Worm (Caenorhabditis elegans) whole organism, late embryonic: ENCODE data around the gene rpb-11.

Experiments used
- C08G9.2 ChIP-seq: sonication (generic microtip); optimal IDR thresholded peaks from 2 replicates; lab custom pipeline; 2016; ENCODE audit warnings: mild to moderate bottlenecking, missing genetic modification characterization, moderate library complexity, missing compliant biosample characterization
- F13H6.1 ChIP-seq: sonication (generic microtip); optimal IDR thresholded peaks from 2 replicates; lab custom pipeline; 2016; ENCODE audit warnings: missing genetic modification characterization, missing compliant biosample characterization
- K09A11.1 ChIP-seq: sonication (generic microtip); optimal IDR thresholded peaks from 2 replicates; lab custom pipeline; 2017; ENCODE audit warnings: antibody characterized with exemption, mild to moderate bottlenecking, missing genetic modification characterization, missing compliant biosample characterization; ENCODE audit not compliant: insufficient read depth
- T23F11.4 ChIP-seq: fragments of 200-800 bp; sonication (Bioruptor generic); optimal IDR thresholded peaks from 2 replicates; lab custom pipeline; 2018; ENCODE audit warnings: mild to moderate bottlenecking, missing genetic modification characterization, missing compliant biosample characterization
- Y22D7AL.16 ChIP-seq: sonication (generic microtip); optimal IDR thresholded peaks from 2 replicates; lab custom pipeline; 2016; ENCODE audit warnings: missing genetic modification characterization, missing compliant biosample characterization
- ahr-1 ChIP-seq: sonication (generic microtip); optimal IDR thresholded peaks from 2 replicates; lab custom pipeline; 2016; ENCODE audit warnings: missing genetic modification characterization, missing compliant biosample characterization
- ama-1 ChIP-seq: fragments of 150-350 bp; optimal IDR thresholded peaks from 2 replicates; lab custom pipeline; 2014
- ceh-14 ChIP-seq: sonication (generic microtip); optimal IDR thresholded peaks from 2 replicates; lab custom pipeline; 2016; ENCODE audit warnings: missing genotype, missing genetic modification characterization, missing compliant biosample characterization
- ceh-18 ChIP-seq: sonication (generic microtip); optimal IDR thresholded peaks from 2 replicates; lab custom pipeline; 2016; ENCODE audit warnings: missing genetic modification characterization, missing compliant biosample characterization
- ceh-22 ChIP-seq: sonication (generic microtip); optimal IDR thresholded peaks from 2 replicates; lab custom pipeline; 2017; ENCODE audit warnings: missing biosample characterization, missing genetic modification characterization
- ceh-30 ChIP-seq: fragments of 150-350 bp; optimal IDR thresholded peaks from 2 replicates; lab custom pipeline; 2014; ENCODE audit warnings: missing biosample characterization, missing genetic modification characterization
- ceh-31 ChIP-seq: sonication (generic microtip); optimal IDR thresholded peaks from 2 replicates; lab custom pipeline; 2016; ENCODE audit warnings: missing genetic modification characterization, missing compliant biosample characterization
- ceh-48 ChIP-seq: sonication (generic microtip); optimal IDR thresholded peaks from 2 replicates; lab custom pipeline; 2016; ENCODE audit warnings: missing genetic modification characterization, inconsistent platforms, missing compliant biosample characterization
- ceh-6 ChIP-seq: fragments of 200-800 bp; sonication (Bioruptor generic); optimal IDR thresholded peaks from 2 replicates; lab custom pipeline; 2018; ENCODE audit warnings: mild to moderate bottlenecking, missing genetic modification characterization, missing compliant biosample characterization
- ceh-9 ChIP-seq: sonication (generic microtip); optimal IDR thresholded peaks from 2 replicates; lab custom pipeline; 2016; ENCODE audit warnings: mild to moderate bottlenecking, missing genetic modification characterization, inconsistent platforms, missing compliant biosample characterization
- che-1 ChIP-seq: sonication (generic microtip); optimal IDR thresholded peaks from 2 replicates; lab custom pipeline; 2016; ENCODE audit warnings: mild to moderate bottlenecking, missing genetic modification characterization, missing compliant biosample characterization
- elt-2 ChIP-seq: sonication (generic microtip); optimal IDR thresholded peaks from 2 replicates; lab custom pipeline; 2016; ENCODE audit warnings: missing genetic modification reagents, missing genetic modification characterization, missing compliant biosample characterization
- elt-4 ChIP-seq: sonication (generic microtip); optimal IDR thresholded peaks from 2 replicates; lab custom pipeline; 2016; ENCODE audit warnings: missing genetic modification characterization, missing compliant biosample characterization
- ets-4 ChIP-seq: sonication (generic microtip); optimal IDR thresholded peaks from 2 replicates; lab custom pipeline; 2016; ENCODE audit warnings: missing genetic modification characterization, missing compliant biosample characterization
- eyg-1 ChIP-seq: sonication (generic microtip); optimal IDR thresholded peaks from 2 replicates; lab custom pipeline; 2016; ENCODE audit warnings: missing genotype, missing genetic modification characterization, missing compliant biosample characterization
- fax-1 ChIP-seq: sonication (generic microtip); optimal IDR thresholded peaks from 2 replicates; lab custom pipeline; 2016; ENCODE audit warnings: missing genotype, missing genetic modification characterization, missing compliant biosample characterization
- fkh-6 ChIP-seq: sonication (generic microtip); optimal IDR thresholded peaks from 2 replicates; lab custom pipeline; 2016; ENCODE audit warnings: missing genetic modification characterization, missing compliant biosample characterization
- hlh-13 ChIP-seq: fragments of 200-800 bp; sonication (Bioruptor generic); optimal IDR thresholded peaks from 2 replicates; lab custom pipeline; 2018; ENCODE audit warnings: mild to moderate bottlenecking, missing genetic modification characterization, missing compliant biosample characterization
- hlh-15 ChIP-seq: sonication (generic microtip); optimal IDR thresholded peaks from 2 replicates; lab custom pipeline; 2016; ENCODE audit warnings: missing genetic modification characterization, missing compliant biosample characterization
- hlh-6 ChIP-seq: sonication (generic microtip); optimal IDR thresholded peaks from 2 replicates; lab custom pipeline; 2016; ENCODE audit warnings: missing genotype, missing genetic modification characterization, missing compliant biosample characterization
- lim-6 ChIP-seq: sonication (generic microtip); optimal IDR thresholded peaks from 2 replicates; lab custom pipeline; 2016; ENCODE audit warnings: missing genetic modification characterization, missing compliant biosample characterization
- nfya-1 ChIP-seq: sonication (generic microtip); optimal IDR thresholded peaks from 2 replicates; lab custom pipeline; 2017; ENCODE audit warnings: missing genetic modification characterization, mild to moderate bottlenecking, missing compliant biosample characterization, antibody characterized with exemption, moderate library complexity
- nhr-232 ChIP-seq: sonication (generic microtip); optimal IDR thresholded peaks from 2 replicates; lab custom pipeline; 2016; ENCODE audit warnings: missing genetic modification characterization, missing compliant biosample characterization
- pag-3 ChIP-seq: sonication (generic microtip); optimal IDR thresholded peaks from 2 replicates; lab custom pipeline; 2016; ENCODE audit warnings: missing compliant biosample characterization, missing genetic modification characterization, borderline replicate concordance
- pat-9 ChIP-seq: fragments of 200-800 bp; sonication (Bioruptor generic); optimal IDR thresholded peaks from 2 replicates; lab custom pipeline; 2018; ENCODE audit warnings: mild to moderate bottlenecking, missing genetic modification characterization, moderate library complexity, missing compliant biosample characterization
- pax-1 ChIP-seq: fragments of 150-350 bp; optimal IDR thresholded peaks from 2 replicates; lab custom pipeline; 2014; ENCODE audit warnings: missing biosample characterization, missing genetic modification characterization
- pqm-1 ChIP-seq: sonication (generic microtip); optimal IDR thresholded peaks from 2 replicates; lab custom pipeline; 2016; ENCODE audit warnings: missing genetic modification characterization, missing compliant biosample characterization
- pros-1 ChIP-seq: fragments of 150-350 bp; optimal IDR thresholded peaks from 2 replicates; lab custom pipeline; 2014; ENCODE audit warnings: missing biosample characterization, missing genetic modification reagents, missing genetic modification characterization
- ref-2 ChIP-seq: sonication (generic microtip); optimal IDR thresholded peaks from 2 replicates; lab custom pipeline; 2016; ENCODE audit warnings: missing genetic modification characterization, missing compliant biosample characterization
- rnt-1 ChIP-seq: sonication (generic microtip); optimal IDR thresholded peaks from 2 replicates; lab custom pipeline; 2016; ENCODE audit warnings: missing genetic modification characterization, missing compliant biosample characterization
- sdc-2 ChIP-seq: sonication (generic microtip); optimal IDR thresholded peaks from 2 replicates; lab custom pipeline; 2016; ENCODE audit warnings: missing genotype, missing genetic modification characterization, missing compliant biosample characterization
- sox-2 ChIP-seq: fragments of 200-800 bp; sonication (Bioruptor generic); IDR thresholded peaks from 2 replicates; pipeline ENCODE4 v1.3.6; 2022; ENCODE audit warnings: missing genetic modification reagents, missing genetic modification characterization, missing compliant biosample characterization
- sox-4 ChIP-seq: sonication (generic microtip); optimal IDR thresholded peaks from 2 replicates; lab custom pipeline; 2017; ENCODE audit warnings: mild to moderate bottlenecking, missing genetic modification characterization, inconsistent platforms, missing compliant biosample characterization
- tbx-2 ChIP-seq: sonication (generic microtip); optimal IDR thresholded peaks from 2 replicates; lab custom pipeline; 2016; ENCODE audit warnings: missing genetic modification characterization, missing compliant biosample characterization
- tbx-7 ChIP-seq: sonication (generic microtip); optimal IDR thresholded peaks from 2 replicates; lab custom pipeline; 2016; ENCODE audit warnings: missing genotype, missing genetic modification characterization, missing compliant biosample characterization
- unc-42 ChIP-seq: sonication (generic microtip); optimal IDR thresholded peaks from 2 replicates; lab custom pipeline; 2016; ENCODE audit warnings: missing genotype, missing genetic modification characterization, missing compliant biosample characterization
- unc-86 ChIP-seq: sonication (generic microtip); optimal IDR thresholded peaks from 2 replicates; lab custom pipeline; 2016; ENCODE audit warnings: missing genetic modification characterization, missing compliant biosample characterization
- zip-5 ChIP-seq: sonication (generic microtip); optimal IDR thresholded peaks from 2 replicates; lab custom pipeline; 2016; ENCODE audit warnings: missing genetic modification characterization, missing compliant biosample characterization
- ztf-16 ChIP-seq: sonication (generic microtip); optimal IDR thresholded peaks from 2 replicates; lab custom pipeline; 2017; ENCODE audit warnings: missing genetic modification characterization, missing compliant biosample characterization

rpb-11 gene

DNA sequence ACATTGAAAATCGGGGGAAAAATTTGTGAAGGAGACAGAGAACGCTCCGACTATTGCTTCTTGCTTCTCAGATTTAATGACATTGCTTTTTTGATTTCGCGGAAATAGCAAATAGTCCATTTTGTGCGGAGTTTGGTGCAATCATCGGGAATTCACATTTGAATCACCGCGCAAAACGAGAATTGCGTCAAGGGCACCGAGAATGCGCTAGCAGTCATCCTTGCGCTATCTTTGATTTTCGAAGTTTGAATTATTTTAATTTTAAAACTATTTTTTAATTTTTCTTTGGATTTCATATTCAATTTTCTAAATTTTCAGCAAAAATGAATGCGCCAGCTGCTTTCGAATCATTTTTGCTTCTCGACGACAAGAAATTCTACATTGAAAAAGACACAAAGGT lies at the start of gene rpb-11 (continued):
- peak; percentile 24 for TF ChIP-seq hlh-15
- no peak for TF ChIP-seq pqm-1 (tag; lab: Kevin White, UChicago)
- TF ChIP-seq elt-2, result peak; percentile 83
- TF ChIP-seq K09A11.1 (tag; lab: Kevin White, UChicago), result peak; percentile 29
- peak; percentile 12 for TF ChIP-seq sdc-2 (tag; lab: Kevin White, UChicago)
- peak; percentile 26 for TF ChIP-seq ets-4 (tag; lab: Kevin White, UChicago)
- TF ChIP-seq zip-5 (tag; lab: Kevin White, UChicago), result no peak
- TF ChIP-seq unc-86 (tag; lab: Kevin White, UChicago), result peak; percentile 61
- no peak; the same call in 1 of the 2 replicates for TF ChIP-seq sox-2
- TF ChIP-seq F13H6.1 (tag; lab: Kevin White, UChicago), result peak; percentile 24
- TF ChIP-seq eyg-1, result no peak
- TF ChIP-seq nfya-1, result peak; percentile 77
- TF ChIP-seq tbx-2 (tag; lab: Kevin White, UChicago), result peak; percentile 75
- no peak for TF ChIP-seq pax-1 (tag; lab: Kevin White, UChicago)
- peak; percentile 29 for TF ChIP-seq T23F11.4 (GFP tag; lab: Kevin White, UChicago)
- no peak for TF ChIP-seq pag-3 (tag; lab: Kevin White, UChicago)

ce11 chrII:14010656-14011376 lies 49.1 kb upstream of the rpb-11 start, which contains the start of gene F01D5.8:
F01D5.8 (plus strand) TSS chrII:14010706.
- TF ChIP-seq ceh-6, result no peak
- TF ChIP-seq hlh-6, result no peak
- no peak for TF ChIP-seq elt-4 (tag; lab: Kevin White, UChicago)
- TF ChIP-seq ref-2 (tag; lab: Kevin White, UChicago), result no peak
- no peak for TF ChIP-seq nhr-232 (tag; lab: Kevin White, UChicago)
- TF ChIP-seq pat-9 (tag; lab: Kevin White, UChicago), result no peak

- TF ChIP-seq elt-4 (tag; lab: Kevin White, UChicago), result no peak
- no peak for TF ChIP-seq unc-42 (tag; lab: Kevin White, UChicago)
- no peak for TF ChIP-seq ceh-48 (tag; lab: Kevin White, UChicago)
- TF ChIP-seq hlh-15, result no peak
- TF ChIP-seq lim-6 (tag; lab: Kevin White, UChicago), result no peak
- TF ChIP-seq che-1 (tag; lab: Kevin White, UChicago), result no peak
- TF ChIP-seq fax-1 (tag; lab: Kevin White, UChicago), result no peak
- no peak for TF ChIP-seq rnt-1 (tag; lab: Kevin White, UChicago)
- TF ChIP-seq ceh-14 (tag; lab: Kevin White, UChicago), result no peak
- TF ChIP-seq sox-4, result no peak
- TF ChIP-seq ceh-9 (tag; lab: Kevin White, UChicago), result no peak
- TF ChIP-seq K09A11.1 (tag; lab: Kevin White, UChicago), result no peak
- no peak for TF ChIP-seq ceh-31 (tag; lab: Kevin White, UChicago)
- TF ChIP-seq ztf-16 (tag; lab: Kevin White, UChicago), result no peak
- TF ChIP-seq ama-1 (lab: Kevin White, UChicago), result no peak
Measured at ce11 chrII:14014637-14015036, 45.2 kb upstream of the rpb-11 start.

DNA sequence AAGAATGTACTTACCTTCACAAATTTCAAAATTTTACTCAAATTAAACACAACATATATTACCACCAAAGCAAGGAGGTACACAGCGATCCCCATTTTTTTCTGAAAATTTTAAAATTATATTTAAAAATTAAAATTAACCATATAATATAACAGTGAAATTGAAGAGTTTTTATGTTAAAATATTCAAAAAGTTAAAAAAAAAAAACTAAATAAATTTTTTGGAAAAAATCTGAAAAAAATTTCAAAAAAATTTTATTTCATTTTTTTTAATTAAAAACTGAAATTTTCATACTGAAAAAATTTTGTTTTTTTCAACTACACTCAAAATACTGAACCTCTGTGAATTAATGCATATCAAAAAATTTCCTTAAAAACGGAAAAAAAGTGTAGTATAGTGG lies 43.0 kb upstream of the rpb-11 start, which contains the start of gene cyp-37A1:
TSS of gene cyp-37A1 (minus strand) at position 101 of the 400 bp plus-strand sequence.
- no peak for TF ChIP-seq zip-5 (tag; lab: Kevin White, UChicago)
- TF ChIP-seq pqm-1 (tag; lab: Kevin White, UChicago), result no peak

DNA sequence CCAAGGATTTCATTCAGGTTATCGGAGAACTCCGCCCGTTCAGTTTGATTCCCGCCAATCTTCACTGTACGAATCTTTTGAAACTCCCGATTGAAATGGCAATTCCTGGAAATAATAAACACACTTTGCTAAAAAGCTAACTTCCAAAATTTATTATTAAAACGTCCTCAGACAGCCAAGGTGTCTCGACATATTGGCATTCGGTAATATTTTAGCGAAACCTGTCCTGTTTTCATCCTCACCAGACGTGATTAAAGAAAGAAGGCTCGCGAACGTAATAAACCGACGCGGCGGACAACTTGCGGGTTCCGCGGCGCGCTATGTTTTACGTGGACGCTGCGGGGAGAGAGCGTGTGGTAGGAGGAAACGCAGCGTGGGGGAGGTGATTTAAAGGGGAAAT lies 41.7 kb upstream of the rpb-11 start:
- TF ChIP-seq ahr-1, result no peak
- no peak for TF ChIP-seq rnt-1 (tag; lab: Kevin White, UChicago)
- no peak for TF ChIP-seq ceh-18
- peak; percentile 7 for TF ChIP-seq elt-2
- TF ChIP-seq ama-1 (lab: Kevin White, UChicago), result peak; percentile 76
- TF ChIP-seq ceh-31 (tag; lab: Kevin White, UChicago), result no peak
- no peak for TF ChIP-seq C08G9.2 (tag; lab: Kevin White, UChicago)
- TF ChIP-seq eyg-1, result no peak
- TF ChIP-seq ceh-22 (tag; lab: Kevin White, UChicago), result no peak
- TF ChIP-seq fkh-6, result no peak
- TF ChIP-seq tbx-7, result no peak
- no peak for TF ChIP-seq tbx-2 (tag; lab: Kevin White, UChicago)
- TF ChIP-seq T23F11.4 (GFP tag; lab: Kevin White, UChicago), result no peak
- no peak for TF ChIP-seq sox-2
- no peak for TF ChIP-seq Y22D7AL.16 (tag; lab: Kevin White, UChicago)
- no peak for TF ChIP-seq ceh-30 (tag; lab: Kevin White, UChicago)
- TF ChIP-seq pros-1 (tag; lab: Kevin White, UChicago), result no peak
- no peak for TF ChIP-seq ref-2 (tag; lab: Kevin White, UChicago)
- TF ChIP-seq hlh-6, result no peak
- peak; percentile 9 for TF ChIP-seq nfya-1
- TF ChIP-seq hlh-13, result no peak
